Worm (Caenorhabditis elegans): ENCODE measurements around the gene R13D11.3.

- TF ChIP-seq egl-44 (GFP tag; IDR thresholded peaks at IDR 0.05) = no peak
- TF ChIP-seq ceh-79 (tag; optimal IDR thresholded peaks at IDR 0.05) = no peak
- TF ChIP-seq dox-1 (GFP tag; IDR thresholded peaks at IDR 0.05) = no peak
- TF ChIP-seq egl-18 (GFP tag; IDR thresholded peaks at IDR 0.05) = no peak
- no peak for TF ChIP-seq ama-1 (optimal IDR thresholded peaks at IDR 0.05)
- TF ChIP-seq ama-1 (GFP tag; optimal IDR thresholded peaks at IDR 0.05) = no peak
- TF ChIP-seq unc-62 (GFP tag; optimal IDR thresholded peaks at IDR 0.05) = no peak
- no peak for TF ChIP-seq mes-4 (tag; optimal IDR thresholded peaks at IDR 0.05)
- no peak for TF ChIP-seq rpc-1 (optimal IDR thresholded peaks at IDR 0.05)
- no peak for TF ChIP-seq rpc-1 (tag; optimal IDR thresholded peaks at IDR 0.05)
- TF ChIP-seq xnd-1 (tag; optimal IDR thresholded peaks at IDR 0.05) = no peak
- no peak for TF ChIP-seq hmg-1.2 (GFP tag; IDR thresholded peaks at IDR 0.05)
- TF ChIP-seq attf-3 (GFP tag; conservative IDR thresholded peaks at IDR 0.05) = no peak
- TF ChIP-seq D2030.7 (GFP tag; IDR thresholded peaks at IDR 0.05) = no peak
- no peak for TF ChIP-seq lsy-27 (tag; optimal IDR thresholded peaks at IDR 0.05; ENCODE audit: borderline replicate concordance, insufficient read depth)
- no peak for TF ChIP-seq mxl-1 (tag; optimal IDR thresholded peaks at IDR 0.05)
Measured at ce11 chrV:810281-810862, 4.4 kb upstream of the R13D11.3 start, which contains the start of gene R13D11.4.
